Fruit fly (Drosophila melanogaster): Measurements from ENCODE around the gene CG1136.

Gene CG1136

DNA sequence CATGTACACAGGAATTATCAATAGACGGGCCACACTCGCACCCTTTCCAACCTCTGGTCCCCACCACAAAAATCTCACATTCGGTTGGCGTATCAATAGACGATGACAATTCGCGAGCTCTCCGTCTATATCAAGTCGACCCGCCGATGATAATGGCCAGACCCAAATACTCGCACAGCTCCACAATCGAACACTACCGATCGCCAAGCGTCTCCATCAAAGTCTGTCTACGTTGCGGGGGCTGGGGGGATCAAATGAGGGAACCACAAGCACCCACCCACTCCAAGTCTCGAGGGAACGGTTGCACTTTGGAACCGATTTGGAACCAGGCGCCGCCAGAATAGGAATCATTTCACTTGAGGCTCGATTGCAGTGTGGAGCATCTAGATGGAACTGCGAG, 22.0 kb downstream of the CG1136 start:
- TF ChIP-seq pan (optimal IDR thresholded peaks at IDR 0.05) (no peak), EcR (GFP tag; optimal IDR thresholded peaks at IDR 0.05) (no peak), psq (optimal IDR thresholded peaks at IDR 0.05) (no peak), CG8478 (optimal IDR thresholded peaks at IDR 0.05) (no peak), Dll (optimal IDR thresholded peaks at IDR 0.05) (no peak), usp (GFP tag; optimal IDR thresholded peaks at IDR 0.05) (no peak)

DNA sequence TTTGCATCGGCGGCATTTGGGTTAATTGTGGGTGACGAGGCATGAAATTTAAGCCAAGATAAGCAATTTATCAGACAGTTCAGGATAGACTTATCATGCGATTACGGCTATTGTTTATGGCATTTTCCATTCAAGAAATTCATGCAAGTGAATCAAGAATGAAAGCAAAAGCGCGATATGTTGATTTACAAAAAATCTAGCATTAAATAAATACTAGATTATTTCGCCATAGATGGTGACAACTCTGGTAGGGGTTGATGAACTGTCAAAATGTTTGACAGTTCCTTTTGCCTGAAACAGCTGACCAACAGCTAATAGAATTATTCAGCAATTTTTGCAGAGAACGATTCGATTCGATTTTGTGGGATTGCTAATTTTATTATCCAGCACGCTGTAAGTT, 22.7 kb downstream of the CG1136 start, which contains the start of gene CG32259:
Gene CG32259, plus strand, starts transcription at position 301 of the 400 bp plus-strand sequence.
- no peak for TF ChIP-seq Dll (optimal IDR thresholded peaks at IDR 0.05)
- TF ChIP-seq pan (optimal IDR thresholded peaks at IDR 0.05), result no peak
- no peak for TF ChIP-seq CG8478 (optimal IDR thresholded peaks at IDR 0.05)
- TF ChIP-seq usp (GFP tag; optimal IDR thresholded peaks at IDR 0.05), result no peak
- TF ChIP-seq psq (optimal IDR thresholded peaks at IDR 0.05), result no peak
- TF ChIP-seq EcR (GFP tag; optimal IDR thresholded peaks at IDR 0.05), result no peak

DNA sequence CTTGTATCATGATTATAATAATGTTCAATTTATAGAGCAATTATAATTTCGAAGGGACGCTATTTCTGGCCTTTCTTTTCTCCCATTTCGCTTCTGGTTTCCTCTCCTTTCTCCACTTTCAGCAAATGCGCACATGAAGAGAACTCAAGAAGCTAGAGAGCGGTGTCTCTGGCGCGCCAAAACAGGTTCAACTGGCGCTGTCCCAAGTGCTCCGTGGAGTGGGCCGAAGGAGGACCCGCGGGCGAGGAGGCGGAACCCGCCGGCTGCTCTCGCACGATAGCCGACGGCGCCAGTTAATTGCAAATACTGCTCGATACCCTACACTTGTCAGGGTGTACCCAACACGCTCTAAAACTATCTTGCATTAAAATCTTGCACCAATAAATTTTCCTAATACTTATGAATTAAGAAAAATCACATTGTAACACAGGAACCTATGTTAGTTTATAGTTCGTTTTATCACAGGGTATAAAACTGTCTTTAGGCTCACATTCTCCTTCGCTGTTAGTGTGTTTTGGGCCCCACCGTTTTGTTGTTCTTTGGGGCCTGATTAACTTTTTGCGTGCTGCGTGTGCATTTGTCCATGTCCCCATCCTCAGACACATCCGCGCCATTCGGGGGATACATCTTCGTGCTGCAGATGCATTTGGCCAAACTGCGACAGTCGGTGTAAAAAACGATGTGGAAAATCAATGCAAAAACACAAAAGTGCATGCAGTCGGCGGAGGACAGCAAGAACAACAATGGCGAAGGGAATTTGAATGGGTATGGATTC, 24.0 kb downstream of the CG1136 start:
- TF ChIP-seq Dll (optimal IDR thresholded peaks at IDR 0.05) (peak; percentile 81), pan (optimal IDR thresholded peaks at IDR 0.05) (peak; percentile 96), EcR (GFP tag; optimal IDR thresholded peaks at IDR 0.05) (no peak)

DNA sequence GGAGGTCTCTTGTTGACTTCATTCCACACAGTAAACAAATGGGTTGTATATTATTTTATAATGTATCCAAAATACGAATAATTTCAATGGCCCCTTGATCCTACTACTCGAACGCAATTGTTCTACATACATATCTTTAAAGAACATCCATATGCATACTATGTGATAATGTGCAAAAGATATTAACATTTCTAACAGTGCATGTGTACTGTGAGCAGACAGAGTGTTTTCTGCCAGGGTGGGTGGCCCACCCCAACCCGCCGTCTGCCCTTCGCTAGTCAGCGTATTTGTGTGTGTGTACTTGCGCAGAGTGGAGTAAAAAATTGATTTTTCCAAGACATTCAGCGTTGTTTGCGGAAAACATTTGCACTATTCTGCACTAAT, 24.6 kb downstream of the CG1136 start:
- TF ChIP-seq EcR (GFP tag; optimal IDR thresholded peaks at IDR 0.05), result no peak
- no peak for TF ChIP-seq psq (optimal IDR thresholded peaks at IDR 0.05)
- TF ChIP-seq pan (optimal IDR thresholded peaks at IDR 0.05), result no peak
- no peak for TF ChIP-seq usp (GFP tag; optimal IDR thresholded peaks at IDR 0.05)

DNA sequence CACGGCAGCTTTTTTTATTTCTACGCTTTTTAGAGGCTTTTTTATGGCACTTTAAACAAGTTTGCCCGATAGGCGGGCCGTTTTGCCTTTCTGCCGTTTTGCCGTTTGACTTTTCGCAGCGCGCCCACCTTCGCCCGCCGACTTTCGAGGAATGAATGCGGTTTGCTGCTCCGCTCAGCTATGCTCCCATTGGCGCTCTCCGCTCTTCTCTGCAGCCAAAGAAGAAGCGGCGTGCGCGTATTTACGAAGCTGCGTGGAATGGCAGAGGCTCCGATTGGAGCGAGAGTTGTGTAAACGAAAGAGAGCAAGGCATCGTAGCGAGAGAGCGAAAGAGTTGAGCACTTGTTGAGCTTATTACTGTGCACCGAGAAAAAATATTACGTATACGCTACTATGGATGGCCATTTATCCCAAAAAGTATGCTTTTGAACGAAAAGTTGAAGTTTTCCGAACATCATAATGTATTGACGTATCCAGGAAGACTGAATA, 25.2 kb downstream of the CG1136 start, which contains the start of gene wit:
Gene wit, minus strand, starts transcription at position 157 of the 489 bp plus-strand sequence.
- TF ChIP-seq Dll (optimal IDR thresholded peaks at IDR 0.05), result peak; percentile 91
- TF ChIP-seq psq (optimal IDR thresholded peaks at IDR 0.05), result peak; percentile 65
- TF ChIP-seq EcR (GFP tag; optimal IDR thresholded peaks at IDR 0.05), result no peak
- no peak for TF ChIP-seq usp (GFP tag; optimal IDR thresholded peaks at IDR 0.05)
- no peak for TF ChIP-seq CG8478 (optimal IDR thresholded peaks at IDR 0.05)
- TF ChIP-seq pan (optimal IDR thresholded peaks at IDR 0.05), result no peak

DNA sequence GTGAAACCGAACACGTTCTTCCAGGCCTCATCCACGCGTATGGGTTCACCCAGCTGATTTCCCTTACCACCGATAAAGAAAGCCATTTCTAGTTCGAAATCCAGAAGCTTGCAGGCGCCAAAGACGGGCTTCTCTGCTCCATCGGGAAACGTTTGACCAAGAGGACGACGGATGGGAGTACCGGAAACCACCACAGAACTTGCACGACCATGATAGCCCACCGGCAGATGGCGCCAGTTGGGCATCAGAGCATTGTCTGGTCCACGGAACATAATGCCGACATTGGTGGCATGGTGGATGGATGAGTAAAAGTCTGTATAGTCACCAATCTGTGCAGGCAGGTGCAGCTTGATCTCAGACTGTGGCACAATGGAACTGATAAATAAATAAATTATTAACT, 26.3 kb downstream of the CG1136 start:
- no peak for TF ChIP-seq EcR (GFP tag; optimal IDR thresholded peaks at IDR 0.05)
- TF ChIP-seq CG8478 (optimal IDR thresholded peaks at IDR 0.05), result no peak
- no peak for TF ChIP-seq usp (GFP tag; optimal IDR thresholded peaks at IDR 0.05)
- no peak for TF ChIP-seq psq (optimal IDR thresholded peaks at IDR 0.05)
- TF ChIP-seq Dll (optimal IDR thresholded peaks at IDR 0.05), result no peak
- no peak for TF ChIP-seq pan (optimal IDR thresholded peaks at IDR 0.05)

DNA sequence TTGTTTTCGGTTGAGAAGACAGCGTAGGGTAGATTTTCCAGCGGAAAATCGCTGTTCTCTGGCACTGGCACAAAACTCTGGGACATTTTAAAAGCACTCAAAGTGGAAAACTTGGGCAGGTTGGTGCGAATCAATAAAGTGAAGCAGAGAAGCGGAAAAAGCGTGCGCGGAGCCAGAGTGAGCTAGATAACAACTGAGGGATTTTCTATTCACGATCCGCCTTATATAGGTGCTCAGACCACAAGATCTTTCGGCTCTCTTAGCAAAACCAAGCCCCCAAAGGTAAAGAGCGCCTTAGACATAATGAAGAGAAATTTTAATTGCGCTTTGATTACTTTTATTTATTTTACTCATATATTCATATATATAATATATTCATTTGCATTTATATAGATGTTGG, 27.4 kb downstream of the CG1136 start, which contains the start of gene Faa:
Gene Faa, minus strand, starts transcription at position 200 of the 400 bp plus-strand sequence.
- TF ChIP-seq EcR (GFP tag; optimal IDR thresholded peaks at IDR 0.05) (no peak), usp (GFP tag; optimal IDR thresholded peaks at IDR 0.05) (no peak), pan (optimal IDR thresholded peaks at IDR 0.05) (no peak), psq (optimal IDR thresholded peaks at IDR 0.05) (no peak), CG8478 (optimal IDR thresholded peaks at IDR 0.05) (no peak), Dll (optimal IDR thresholded peaks at IDR 0.05) (no peak)

DNA sequence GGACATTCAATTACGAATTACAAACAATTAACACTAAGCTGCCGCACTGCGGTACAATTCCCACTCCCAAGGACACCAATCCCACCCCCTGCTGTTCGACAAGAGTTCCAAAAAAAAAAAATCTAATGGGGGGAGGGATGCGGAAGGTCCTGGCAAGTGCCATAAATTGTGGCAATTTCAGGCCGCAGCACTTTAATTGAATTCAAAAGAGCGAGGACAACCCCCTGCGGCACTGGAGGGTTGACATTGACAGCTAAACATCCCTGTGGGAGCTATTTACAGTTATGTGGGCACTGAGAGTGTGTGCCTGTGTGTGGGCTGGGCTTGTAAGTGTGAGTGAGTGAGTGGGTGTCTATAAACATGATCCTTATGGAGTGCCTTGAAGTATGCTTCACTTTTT, 30.5 kb downstream of the CG1136 start:
- TF ChIP-seq psq (optimal IDR thresholded peaks at IDR 0.05), result no peak

DNA sequence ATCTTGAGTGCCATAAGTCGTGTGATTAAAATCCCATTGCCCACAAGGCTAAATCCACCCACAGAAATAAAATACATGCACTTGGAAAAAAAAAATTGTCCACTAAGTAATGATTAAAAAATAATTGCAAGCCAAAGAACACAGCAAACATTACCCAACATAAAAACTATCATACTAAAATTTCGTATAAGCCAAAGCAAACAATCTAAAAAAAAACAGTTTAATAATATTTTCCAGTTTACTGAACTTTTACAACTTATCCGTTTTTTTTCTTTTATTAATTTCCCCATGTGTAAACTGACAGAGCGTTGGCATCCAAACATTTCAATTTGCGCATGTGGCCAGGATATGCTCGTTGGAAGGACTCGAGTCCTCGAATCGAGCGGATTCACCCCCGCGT, 33.9 kb downstream of the CG1136 start:
- TF ChIP-seq Dll (optimal IDR thresholded peaks at IDR 0.05), result no peak
- TF ChIP-seq CG8478 (optimal IDR thresholded peaks at IDR 0.05), result no peak
- no peak for TF ChIP-seq usp (GFP tag; optimal IDR thresholded peaks at IDR 0.05)
- TF ChIP-seq EcR (GFP tag; optimal IDR thresholded peaks at IDR 0.05), result no peak
- no peak for TF ChIP-seq pan (optimal IDR thresholded peaks at IDR 0.05)
- no peak for TF ChIP-seq psq (optimal IDR thresholded peaks at IDR 0.05)

DNA sequence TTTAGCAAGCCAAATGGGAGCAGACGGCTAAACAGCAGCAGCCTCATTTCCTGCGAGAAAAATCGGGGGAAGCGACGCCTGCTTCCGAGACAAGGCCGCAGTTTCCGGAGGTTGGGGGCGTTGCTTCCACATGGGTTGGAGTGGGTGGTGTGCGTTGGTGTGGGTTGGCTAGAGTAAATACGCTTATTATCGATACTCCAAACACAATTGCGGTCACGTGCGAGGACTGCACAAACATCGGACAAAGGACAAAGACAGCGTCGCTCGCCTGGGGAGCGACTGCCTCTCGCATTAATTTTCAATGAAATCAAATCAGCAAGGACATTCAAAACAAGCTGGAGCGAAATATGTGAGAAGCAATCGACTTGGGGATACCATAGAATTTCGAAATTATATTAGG, 34.8 kb downstream of the CG1136 start:
- no peak for TF ChIP-seq psq (optimal IDR thresholded peaks at IDR 0.05)
- no peak for TF ChIP-seq usp (GFP tag; optimal IDR thresholded peaks at IDR 0.05)
- no peak for TF ChIP-seq EcR (GFP tag; optimal IDR thresholded peaks at IDR 0.05)
- TF ChIP-seq pan (optimal IDR thresholded peaks at IDR 0.05), result no peak
- TF ChIP-seq CG8478 (optimal IDR thresholded peaks at IDR 0.05), result no peak

DNA sequence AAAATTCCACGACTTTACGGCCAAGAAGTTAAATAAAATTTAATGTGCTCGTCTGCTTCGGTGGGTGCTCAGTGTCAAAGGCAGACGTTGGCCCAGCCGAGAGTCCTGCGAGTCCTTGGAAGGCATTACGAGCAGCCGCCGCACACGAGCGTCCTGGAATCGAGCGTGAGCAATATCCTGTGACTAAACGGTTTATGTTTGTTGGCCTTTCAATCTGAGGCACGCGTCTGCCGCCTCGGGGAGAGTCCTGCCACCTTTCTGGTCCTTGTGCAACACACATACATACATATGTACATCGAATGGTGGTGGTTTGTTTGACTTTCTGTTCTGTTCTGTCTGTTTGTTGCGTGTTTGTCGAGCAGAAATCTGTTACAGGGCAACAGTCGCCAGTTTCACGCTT, 37.0 kb downstream of the CG1136 start:
- TF ChIP-seq Dll (optimal IDR thresholded peaks at IDR 0.05) (no peak), EcR (GFP tag; optimal IDR thresholded peaks at IDR 0.05) (no peak), CG8478 (optimal IDR thresholded peaks at IDR 0.05) (no peak), pan (optimal IDR thresholded peaks at IDR 0.05) (no peak), usp (GFP tag; optimal IDR thresholded peaks at IDR 0.05) (no peak), psq (optimal IDR thresholded peaks at IDR 0.05) (no peak)

DNA sequence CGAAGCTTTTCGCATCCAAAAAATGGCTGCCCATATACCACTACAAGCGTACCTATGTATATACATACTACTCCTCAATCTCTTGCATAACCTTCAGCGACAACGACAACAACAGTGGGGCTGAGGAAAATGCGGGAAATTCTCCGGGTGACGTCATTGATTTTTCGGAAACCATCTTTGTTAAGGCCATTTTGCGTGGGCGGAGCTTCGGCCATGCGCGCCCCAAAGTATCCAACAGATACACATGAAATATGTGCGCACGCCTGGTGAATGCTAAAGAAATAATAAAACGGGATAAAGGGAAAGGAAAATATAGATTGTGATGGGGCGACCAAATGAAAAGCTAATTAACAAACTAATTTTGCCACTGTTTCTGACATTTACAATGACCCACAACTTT, 39.5 kb downstream of the CG1136 start:
- TF ChIP-seq EcR (GFP tag; optimal IDR thresholded peaks at IDR 0.05) (no peak), CG8478 (optimal IDR thresholded peaks at IDR 0.05) (no peak)

DNA sequence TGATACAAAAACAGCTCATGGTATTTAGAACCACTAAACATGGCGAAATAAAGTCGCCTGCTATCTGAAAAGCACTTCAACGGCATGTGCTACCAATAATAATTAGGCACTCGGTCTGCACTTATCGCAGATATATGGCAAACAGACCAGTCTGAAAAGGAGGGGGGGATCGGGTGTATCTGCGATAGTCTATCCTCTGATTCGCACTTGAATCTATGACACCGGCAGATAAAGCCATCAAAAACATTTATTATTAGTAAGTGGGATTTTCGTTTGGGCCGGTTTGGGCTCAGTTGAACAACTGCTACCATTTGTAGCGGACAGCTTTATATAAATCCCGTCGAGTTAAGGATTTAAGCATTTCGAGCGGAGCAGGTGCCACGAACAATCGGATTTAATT, 40.9 kb downstream of the CG1136 start, which contains the start of gene CG14989:
Gene CG14989, plus strand, starts transcription at position 301 of the 400 bp plus-strand sequence.
- no peak for TF ChIP-seq CG8478 (optimal IDR thresholded peaks at IDR 0.05)
- no peak for TF ChIP-seq EcR (GFP tag; optimal IDR thresholded peaks at IDR 0.05)
- TF ChIP-seq usp (GFP tag; optimal IDR thresholded peaks at IDR 0.05), result no peak
- no peak for TF ChIP-seq psq (optimal IDR thresholded peaks at IDR 0.05)
- TF ChIP-seq pan (optimal IDR thresholded peaks at IDR 0.05), result no peak
- no peak for TF ChIP-seq Dll (optimal IDR thresholded peaks at IDR 0.05)
